Fruit fly (Drosophila melanogaster) whole organism, adult: Measurements from ENCODE around the gene gNacalpha.

Experiments
- CG11617 ChIP-seq: fragments of 200-800 bp; sonication (Bioruptor generic); optimal IDR thresholded peaks from 2 replicates; lab custom pipeline; 2017; ENCODE audit warnings: mild to moderate bottlenecking, missing biosample characterization, missing genetic modification reagents, missing genetic modification characterization
- CG12768 ChIP-seq: fragments of 200-800 bp; sonication (Bioruptor generic); optimal IDR thresholded peaks from 2 replicates; lab custom pipeline; 2017; ENCODE audit warnings: missing biosample characterization, missing genetic modification characterization, mild to moderate bottlenecking, moderate library complexity, missing genetic modification reagents
- CG14711 ChIP-seq: fragments of 200-800 bp; sonication (Bioruptor generic); optimal IDR thresholded peaks from 2 replicates; lab custom pipeline; 2018; ENCODE audit warnings: missing biosample characterization, mild to moderate bottlenecking, missing genetic modification characterization, moderate library complexity
- CG1620 ChIP-seq: fragments of 200-800 bp; sonication (Bioruptor generic); optimal IDR thresholded peaks from 2 replicates; lab custom pipeline; 2016; ENCODE audit warnings: missing biosample characterization, missing genetic modification characterization
- CG33017 ChIP-seq: fragments of 200-800 bp; sonication (Bioruptor generic); optimal IDR thresholded peaks from 2 replicates; lab custom pipeline; 2018; ENCODE audit warnings: missing biosample characterization, mild to moderate bottlenecking, missing genetic modification characterization, moderate library complexity
- CG5204 ChIP-seq: fragments of 200-800 bp; sonication (Bioruptor generic); optimal IDR thresholded peaks from 2 replicates; lab custom pipeline; 2016; ENCODE audit warnings: missing biosample characterization, missing genetic modification characterization
- CG7045 ChIP-seq: fragments of 200-800 bp; sonication (Bioruptor generic); optimal IDR thresholded peaks from 2 replicates; lab custom pipeline; 2017; ENCODE audit warnings: missing biosample characterization, mild to moderate bottlenecking, missing genetic modification characterization
- CG7101 ChIP-seq: fragments of 200-800 bp; sonication (Bioruptor generic); optimal IDR thresholded peaks from 2 replicates; lab custom pipeline; 2018; ENCODE audit warnings: missing biosample characterization, mild to moderate bottlenecking, missing genetic modification characterization, moderate library complexity
- Clk ChIP-seq: fragments of 200-800 bp; sonication (Bioruptor generic); optimal IDR thresholded peaks from 2 replicates; lab custom pipeline; 2017; ENCODE audit warnings: missing biosample characterization, missing genetic modification characterization
- Crg-1 ChIP-seq: fragments of 200-800 bp; sonication (Bioruptor generic); optimal IDR thresholded peaks from 2 replicates; lab custom pipeline; 2016; ENCODE audit warnings: missing biosample characterization, missing genetic modification characterization
- Hr96 ChIP-seq: fragments of 200-800 bp; sonication (Bioruptor generic); optimal IDR thresholded peaks from 2 replicates; lab custom pipeline; 2016; ENCODE audit warnings: missing biosample characterization, missing genetic modification characterization
- Mnt ChIP-seq: fragments of 200-800 bp; sonication (Bioruptor generic); optimal IDR thresholded peaks from 2 replicates; lab custom pipeline; 2016; ENCODE audit warnings: missing biosample characterization, mild to moderate bottlenecking, missing genetic modification characterization
- bab1 ChIP-seq: fragments of 200-800 bp; sonication (Bioruptor generic); optimal IDR thresholded peaks from 3 replicates; lab custom pipeline; 2019; ENCODE audit warnings: missing biosample characterization, mild to moderate bottlenecking, missing genetic modification characterization, moderate library complexity
- cic ChIP-seq: fragments of 200-800 bp; sonication (Bioruptor generic); optimal IDR thresholded peaks from 2 replicates; lab custom pipeline; 2017; ENCODE audit warnings: missing biosample characterization, mild to moderate bottlenecking, missing genetic modification characterization, moderate library complexity
- cnc ChIP-seq, 2 experiments: fragments of >200 bp; optimal IDR thresholded peaks; 2 replicates each; lab custom pipeline; 2017
- kay ChIP-seq: fragments of 200-800 bp; sonication (Bioruptor generic); peaks from one replicate; lab custom pipeline; 2016; ENCODE audit warnings: missing biosample characterization, missing genetic modification characterization, borderline replicate concordance
- ovo ChIP-seq: fragments of 200-800 bp; sonication (Bioruptor generic); optimal IDR thresholded peaks from 2 replicates; lab custom pipeline; 2016; ENCODE audit warnings: missing biosample characterization, missing genetic modification characterization
- pad ChIP-seq: fragments of 200-800 bp; sonication (Bioruptor generic); optimal IDR thresholded peaks from 3 replicates; lab custom pipeline; 2017; ENCODE audit warnings: missing biosample characterization, missing genetic modification characterization, mild to moderate bottlenecking, moderate library complexity, missing genetic modification reagents
- tj ChIP-seq: fragments of 200-800 bp; sonication (Bioruptor generic); optimal IDR thresholded peaks from 3 replicates; lab custom pipeline; 2017; ENCODE audit warnings: missing biosample characterization, mild to moderate bottlenecking, missing genetic modification characterization, moderate library complexity
- toe ChIP-seq: fragments of 200-800 bp; sonication (Bioruptor generic); optimal IDR thresholded peaks from 2 replicates; lab custom pipeline; 2016; ENCODE audit warnings: missing biosample characterization, missing genetic modification characterization

Gene gNacalpha

DNA sequence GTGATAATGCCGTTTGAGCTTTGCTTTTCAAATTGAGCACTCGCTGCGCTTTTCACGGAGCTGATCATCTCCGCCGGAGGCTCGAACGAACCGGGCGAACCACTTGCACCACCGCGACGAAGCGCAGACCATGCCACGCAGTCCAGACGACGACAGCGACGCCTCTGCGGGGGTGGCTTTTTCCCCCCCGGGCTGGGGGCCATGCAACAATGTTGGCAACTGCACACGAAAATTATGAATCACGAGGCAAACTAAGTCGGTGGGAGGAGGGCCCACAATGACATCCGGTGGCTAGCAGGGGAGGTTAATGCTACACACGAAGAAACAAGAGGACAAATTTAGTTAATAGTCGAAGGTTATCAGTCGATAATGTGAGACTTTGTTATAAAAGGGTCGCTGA lies 19.6 kb downstream of the gNacalpha start:
- TF ChIP-seq cnc (optimal IDR thresholded peaks at IDR 0.05; lab: Kevin White, UChicago) (no peak), Clk (no peak), kay (GFP tag; lab: Kevin White, UChicago) (no peak), tj (GFP tag; lab: Kevin White, UChicago) (no peak), Mnt (no peak), CG7045 (GFP tag; lab: Kevin White, UChicago) (no peak), toe (GFP tag; lab: Kevin White, UChicago) (no peak), cic (GFP tag; lab: Kevin White, UChicago) (no peak), CG33017 (tag; lab: Kevin White, UChicago) (no peak), CG14711 (tag; lab: Kevin White, UChicago) (no peak), CG1620 (no peak), ovo (GFP tag; lab: Kevin White, UChicago) (no peak), pad (no peak), Crg-1 (GFP tag; lab: Kevin White, UChicago) (no peak), bab1 (GFP tag; lab: Kevin White, UChicago) (no peak), CG12768 (no peak), CG7101 (tag; lab: Kevin White, UChicago) (no peak), Hr96 (GFP tag; lab: Kevin White, UChicago) (no peak), CG5204 (GFP tag; lab: Kevin White, UChicago) (no peak)

DNA sequence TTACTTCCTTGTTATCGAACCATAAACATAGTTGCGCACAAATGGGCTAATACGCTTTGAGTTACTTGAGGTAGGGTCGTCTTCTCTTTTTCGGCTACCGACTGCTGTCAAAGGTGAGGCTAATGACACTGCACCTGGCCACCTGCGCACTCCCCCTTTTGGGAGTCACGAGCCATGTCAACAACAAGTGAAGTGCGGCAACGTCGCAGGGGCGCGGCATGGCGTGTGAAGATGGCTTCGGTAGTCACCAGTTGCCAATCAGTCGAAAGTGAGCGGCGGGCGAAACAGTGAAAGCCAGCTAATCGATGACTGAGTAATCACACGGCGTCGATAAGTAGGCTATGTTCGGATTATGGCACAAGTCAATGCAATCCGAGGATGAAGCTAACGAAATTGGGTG lies 20.5 kb downstream of the gNacalpha start:
- TF ChIP-seq cnc (optimal IDR thresholded peaks at IDR 0.05; lab: Kevin White, UChicago): no peak
- TF ChIP-seq bab1 (GFP tag; lab: Kevin White, UChicago): no peak
- TF ChIP-seq cic (GFP tag; lab: Kevin White, UChicago): no peak

DNA sequence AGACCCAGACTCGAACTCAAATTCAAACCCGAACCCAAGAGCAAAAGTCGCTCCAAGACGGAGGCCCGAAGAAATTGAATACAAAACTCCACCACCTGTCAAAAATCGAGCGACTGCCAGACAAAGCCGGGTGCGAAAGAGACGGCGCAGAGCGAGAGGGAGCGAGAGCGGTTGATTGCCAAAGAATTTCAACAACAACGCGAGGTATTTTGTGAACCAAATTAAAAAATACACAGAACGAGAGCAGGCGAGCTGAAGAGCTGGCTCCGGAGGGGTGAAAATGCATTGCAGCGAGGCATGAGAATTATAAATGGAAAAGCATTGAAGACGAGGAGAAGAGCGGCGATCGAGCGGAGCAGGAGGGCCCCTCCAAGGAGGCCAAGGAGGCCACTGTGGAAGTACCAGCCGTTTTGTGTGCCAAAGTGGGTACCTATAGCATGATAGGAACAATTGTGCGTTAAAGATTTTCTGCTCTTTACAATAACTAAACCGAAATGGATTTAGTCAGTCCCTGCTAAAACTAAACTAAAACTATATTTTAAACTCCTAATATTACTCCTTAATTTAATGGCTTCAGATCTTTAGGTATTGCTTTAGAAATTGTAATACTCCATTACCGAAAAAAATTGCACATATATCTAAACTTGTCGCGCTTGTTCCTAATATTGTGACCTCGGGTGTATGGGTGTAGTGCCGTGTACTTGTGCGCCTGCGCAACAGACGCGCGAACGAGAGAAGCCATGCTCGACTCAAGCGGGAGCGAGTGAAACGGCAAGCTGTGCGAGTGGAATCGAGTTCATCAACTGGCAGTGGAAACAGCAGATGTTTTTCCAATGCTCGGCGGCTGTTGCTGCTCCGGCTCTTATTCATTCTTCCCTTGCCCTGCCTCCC lies 25.7 kb downstream of the gNacalpha start:
- TF ChIP-seq CG7101 (tag; lab: Kevin White, UChicago): no peak
- TF ChIP-seq Mnt: no peak
- TF ChIP-seq CG33017 (tag; lab: Kevin White, UChicago): no peak
- TF ChIP-seq CG14711 (tag; lab: Kevin White, UChicago): no peak
- no peak for TF ChIP-seq CG1620
- no peak for TF ChIP-seq Hr96 (GFP tag; lab: Kevin White, UChicago)
- peak; percentile 24 for TF ChIP-seq pad

DNA sequence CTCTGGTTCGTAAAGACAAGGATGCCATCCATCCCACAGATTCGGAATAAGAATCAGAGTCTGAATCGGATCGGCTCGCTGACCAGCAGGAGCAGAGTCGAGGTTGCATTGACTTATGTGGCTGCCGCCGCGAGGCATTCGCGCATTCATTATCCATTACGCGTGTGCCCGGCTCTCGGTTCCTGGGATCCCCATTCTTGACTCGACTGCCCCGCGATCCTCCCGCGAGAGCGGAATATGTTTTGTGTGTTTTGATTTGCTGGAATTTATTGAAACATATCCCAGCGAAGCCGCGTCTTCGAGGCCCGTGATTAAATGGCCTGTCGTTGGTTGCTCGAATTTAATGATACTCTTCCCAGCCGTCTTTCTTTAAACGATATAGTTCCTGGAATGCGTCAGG lies 26.6 kb downstream of the gNacalpha start:
- TF ChIP-seq CG1620: no peak
- TF ChIP-seq Mnt: no peak
- TF ChIP-seq CG7045 (GFP tag; lab: Kevin White, UChicago): no peak
- no peak for TF ChIP-seq cnc (optimal IDR thresholded peaks at IDR 0.05; lab: Kevin White, UChicago)
- TF ChIP-seq CG14711 (tag; lab: Kevin White, UChicago): no peak
- TF ChIP-seq CG33017 (tag; lab: Kevin White, UChicago): no peak
- TF ChIP-seq Clk: no peak
- TF ChIP-seq CG11617 (GFP tag; lab: Kevin White, UChicago): no peak
- TF ChIP-seq CG7101 (tag; lab: Kevin White, UChicago): no peak
- TF ChIP-seq kay (GFP tag; lab: Kevin White, UChicago): no peak
- no peak for TF ChIP-seq pad
- TF ChIP-seq Crg-1 (GFP tag; lab: Kevin White, UChicago): no peak
- TF ChIP-seq tj (GFP tag; lab: Kevin White, UChicago): no peak
- TF ChIP-seq cic (GFP tag; lab: Kevin White, UChicago): no peak
- TF ChIP-seq CG5204 (GFP tag; lab: Kevin White, UChicago): no peak
- no peak for TF ChIP-seq CG12768
- no peak for TF ChIP-seq toe (GFP tag; lab: Kevin White, UChicago)
- TF ChIP-seq Hr96 (GFP tag; lab: Kevin White, UChicago): no peak
- no peak for TF ChIP-seq ovo (GFP tag; lab: Kevin White, UChicago)

- TF ChIP-seq CG1620 (no peak), Clk (no peak), cnc (optimal IDR thresholded peaks at IDR 0.05; lab: Kevin White, UChicago) (no peak), tj (GFP tag; lab: Kevin White, UChicago) (no peak), CG12768 (no peak), CG5204 (GFP tag; lab: Kevin White, UChicago) (no peak)
Measured at dm6 chr2L:1064544-1064943, 27.5 kb downstream of the gNacalpha start.

- TF ChIP-seq CG7045 (GFP tag; lab: Kevin White, UChicago): no peak
- no peak for TF ChIP-seq bab1 (GFP tag; lab: Kevin White, UChicago)
- TF ChIP-seq CG11617 (GFP tag; lab: Kevin White, UChicago): no peak
- TF ChIP-seq kay (GFP tag; lab: Kevin White, UChicago): no peak
- TF ChIP-seq CG1620: no peak
- no peak for TF ChIP-seq toe (GFP tag; lab: Kevin White, UChicago)
- no peak for TF ChIP-seq CG12768
- TF ChIP-seq CG33017 (tag; lab: Kevin White, UChicago): no peak
- TF ChIP-seq CG5204 (GFP tag; lab: Kevin White, UChicago): no peak
- TF ChIP-seq CG14711 (tag; lab: Kevin White, UChicago): no peak
- TF ChIP-seq Clk: no peak
- no peak for TF ChIP-seq Hr96 (GFP tag; lab: Kevin White, UChicago)
- TF ChIP-seq ovo (GFP tag; lab: Kevin White, UChicago): no peak
- TF ChIP-seq cnc (optimal IDR thresholded peaks at IDR 0.05; lab: Kevin White, UChicago): no peak
- TF ChIP-seq tj (GFP tag; lab: Kevin White, UChicago): no peak
- TF ChIP-seq cic (GFP tag; lab: Kevin White, UChicago): no peak
- TF ChIP-seq Crg-1 (GFP tag; lab: Kevin White, UChicago): no peak
- TF ChIP-seq Mnt: no peak
- no peak for TF ChIP-seq pad
Measured at dm6 chr2L:1065038-1065437, 28.0 kb downstream of the gNacalpha start.
